Worm (Caenorhabditis elegans) whole organism, L1 larva: ENCODE measurements around the gene clc-11.

ENCODE experiments used
- C04F5.9 ChIP-seq: sonication (generic microtip); optimal IDR thresholded peaks from 2 replicates; lab custom pipeline; 2016; ENCODE audit warnings: missing genetic modification characterization, missing compliant biosample characterization
- Y116A8C.19 ChIP-seq: sonication (generic microtip); optimal IDR thresholded peaks from 2 replicates; lab custom pipeline; 2016; ENCODE audit warnings: missing compliant biosample characterization, missing genetic modification characterization, borderline replicate concordance
- ceh-88 ChIP-seq: fragments of 200-800 bp; sonication (Bioruptor generic); IDR thresholded peaks from 2 replicates; pipeline ENCODE4 v1.3.6; 2022; ENCODE audit warnings: missing genetic modification characterization, missing compliant biosample characterization
- efl-1 ChIP-seq, 4 experiments: fragments of 150-350 bp; optimal IDR thresholded peaks in 3 of 4; peaks in 1 of 4; 1 replicate in 1 of 4; 2 replicates in 3 of 4; lab custom pipeline; 2014; ENCODE audit warnings: missing biosample characterization in 2 of 4, missing genetic modification characterization in 2 of 4, missing genetic modification reagents in 2 of 4
- efl-3 ChIP-seq: fragments of 200-800 bp; sonication (Bioruptor generic); optimal IDR thresholded peaks from 2 replicates; lab custom pipeline; 2018; ENCODE audit warnings: mild to moderate bottlenecking, missing genetic modification characterization, missing compliant biosample characterization
- elt-2 ChIP-seq: sonication (generic microtip); optimal IDR thresholded peaks from 2 replicates; lab custom pipeline; 2016; ENCODE audit warnings: missing genetic modification characterization, mild to moderate bottlenecking, inconsistent platforms, missing compliant biosample characterization, missing genetic modification reagents
- ets-5 ChIP-seq: fragments of 200-800 bp; sonication (Bioruptor generic); IDR thresholded peaks from 2 replicates; pipeline ENCODE4 v1.3.6; 2022; ENCODE audit warnings: missing genetic modification characterization, missing compliant biosample characterization
- fkh-4 ChIP-seq: sonication (generic microtip); optimal IDR thresholded peaks from 2 replicates; lab custom pipeline; 2016; ENCODE audit warnings: missing compliant biosample characterization, missing genetic modification characterization, borderline replicate concordance
- fos-1 ChIP-seq: fragments of 150-350 bp; optimal IDR thresholded peaks from 2 replicates; lab custom pipeline; 2014; ENCODE audit warnings: missing biosample characterization, missing genetic modification characterization
- lin-15B ChIP-seq: fragments of 150-350 bp; sonication (generic microtip); optimal IDR thresholded peaks from 3 replicates; lab custom pipeline; 2014; ENCODE audit warnings: missing biosample characterization, missing genetic modification characterization
- lin-35 ChIP-seq, 2 experiments: fragments of 150-350 bp; optimal IDR thresholded peaks; 2 replicates each; lab custom pipeline; 2014; ENCODE audit warnings: missing biosample characterization in 2 of 2, missing genetic modification characterization in 2 of 2, missing genetic modification reagents in 2 of 2
- lin-39 ChIP-seq: fragments of 150-350 bp; optimal IDR thresholded peaks from 2 replicates; lab custom pipeline; 2014; ENCODE audit warnings: missing biosample characterization, missing genetic modification reagents, missing genetic modification characterization
- lir-3 ChIP-seq: sonication (generic microtip); optimal IDR thresholded peaks from 2 replicates; lab custom pipeline; 2016; ENCODE audit warnings: mild to moderate bottlenecking, missing genetic modification characterization, moderate library complexity, missing compliant biosample characterization; ENCODE audit not compliant: poor library complexity
- lsy-2 ChIP-seq, 2 experiments: fragments of 150-350 bp; optimal IDR thresholded peaks; 2 replicates each; lab custom pipeline; 2014; ENCODE audit warnings: missing biosample characterization in 2 of 2, missing genetic modification characterization in 2 of 2
- mab-9 ChIP-seq: fragments of 200-800 bp; sonication (Bioruptor generic); IDR thresholded peaks from 2 replicates; pipeline ENCODE4 v1.3.6; 2022; ENCODE audit warnings: missing genetic modification reagents, missing genetic modification characterization, missing compliant biosample characterization
- nhr-11 ChIP-seq: fragments of 150-350 bp; optimal IDR thresholded peaks from 2 replicates; lab custom pipeline; 2014; ENCODE audit warnings: missing biosample characterization, missing genetic modification characterization
- nhr-28 ChIP-seq: fragments of 150-350 bp; optimal IDR thresholded peaks from 2 replicates; lab custom pipeline; 2014; ENCODE audit warnings: missing biosample characterization, missing genetic modification characterization
- nhr-85 ChIP-seq: sonication (generic microtip); peaks from one replicate; lab custom pipeline; 2016; ENCODE audit warnings: missing genetic modification characterization, inconsistent platforms, missing compliant biosample characterization
- skn-1 ChIP-seq: fragments of 150-350 bp; optimal IDR thresholded peaks from 2 replicates; lab custom pipeline; 2014; ENCODE audit warnings: missing biosample characterization, missing genetic modification characterization
- sox-4 ChIP-seq: sonication (generic microtip); optimal IDR thresholded peaks from 2 replicates; lab custom pipeline; 2016; ENCODE audit warnings: missing genetic modification characterization, missing compliant biosample characterization
- sptf-1 ChIP-seq: fragments of 150-350 bp; optimal IDR thresholded peaks from 2 replicates; lab custom pipeline; 2014; ENCODE audit warnings: missing biosample characterization, missing genetic modification characterization
- sup-37 ChIP-seq: fragments of 200-800 bp; sonication (Bioruptor generic); optimal IDR thresholded peaks from 2 replicates; lab custom pipeline; 2018; ENCODE audit warnings: mild to moderate bottlenecking, missing genetic modification characterization, missing compliant biosample characterization
- tlp-1 ChIP-seq: fragments of 150-350 bp; optimal IDR thresholded peaks from 2 replicates; lab custom pipeline; 2014; ENCODE audit warnings: missing biosample characterization, missing genetic modification characterization
- unc-62 ChIP-seq: fragments of 150-350 bp; optimal IDR thresholded peaks from 2 replicates; lab custom pipeline; 2014; ENCODE audit warnings: missing biosample characterization, missing genetic modification reagents, missing genetic modification characterization
- unc-98 ChIP-seq: fragments of 200-800 bp; sonication (Bioruptor generic); IDR thresholded peaks from 2 replicates; pipeline ENCODE4 v1.3.6; 2022; ENCODE audit warnings: missing genetic modification characterization, missing compliant biosample characterization
- vab-15 ChIP-seq: sonication (generic microtip); optimal IDR thresholded peaks from 2 replicates; lab custom pipeline; 2017; ENCODE audit warnings: missing genotype, mild to moderate bottlenecking, missing genetic modification characterization, missing compliant biosample characterization
- zag-1 ChIP-seq: fragments of 150-350 bp; optimal IDR thresholded peaks from 2 replicates; lab custom pipeline; 2014; ENCODE audit warnings: missing biosample characterization, missing genetic modification characterization
- ztf-11 ChIP-seq, 2 experiments: sonication (generic microtip); optimal IDR thresholded peaks; 2 replicates each; lab custom pipeline; 2016 to 2017; ENCODE audit warnings: missing genetic modification characterization in 2 of 2, missing biosample characterization in 1 of 2, missing compliant biosample characterization in 1 of 2
- ztf-4 ChIP-seq: fragments of 150-350 bp; optimal IDR thresholded peaks from 2 replicates; lab custom pipeline; 2014; ENCODE audit warnings: missing biosample characterization, missing genetic modification characterization

clc-11 gene

ce11 chrV:16094862-16095261, 44.6 kb downstream of the clc-11 start (continued):
- TF ChIP-seq unc-98 (no peak), C04F5.9 (tag; lab: Kevin White, UChicago) (no peak), fos-1 (tag; lab: Kevin White, UChicago) (no peak), zag-1 (tag; lab: Kevin White, UChicago) (no peak), ceh-88 (no peak), ztf-11 (tag; optimal IDR thresholded peaks at IDR 0.05; lab: Kevin White, UChicago) (no peak), fkh-4 (tag; lab: Kevin White, UChicago) (no peak), ztf-4 (tag; lab: Kevin White, UChicago) (no peak), lin-15B (tag; lab: Kevin White, UChicago) (no peak), skn-1 (tag; lab: Kevin White, UChicago) (peak; percentile 58), lsy-2 (tag; optimal IDR thresholded peaks at IDR 0.05; lab: Kevin White, UChicago) (no peak), elt-2 (tag; lab: Kevin White, UChicago) (no peak), lir-3 (no peak), lin-39 (tag; lab: Kevin White, UChicago) (no peak), nhr-11 (tag; lab: Kevin White, UChicago) (no peak), efl-3 (GFP tag; lab: Kevin White, UChicago) (no peak), lin-35 (GFP tag; optimal IDR thresholded peaks at IDR 0.05; lab: Kevin White, UChicago) (no peak)

ce11 chrV:16094284-16094683, 45.1 kb downstream of the clc-11 start, which contains the start of gene F22B8.7:
Gene F22B8.7 (plus strand): TSS chrV:16094584.
- TF ChIP-seq mab-9 (no peak), lin-35 (GFP tag; optimal IDR thresholded peaks at IDR 0.05; lab: Kevin White, UChicago) (no peak), ets-5 (GFP tag; lab: Robert Waterston, UW) (no peak), tlp-1 (tag; lab: Kevin White, UChicago) (no peak), efl-3 (GFP tag; lab: Kevin White, UChicago) (no peak), lin-15B (tag; lab: Kevin White, UChicago) (no peak), sptf-1 (no peak), sox-4 (tag; lab: Kevin White, UChicago) (no peak), nhr-28 (tag; lab: Kevin White, UChicago) (no peak), fos-1 (tag; lab: Kevin White, UChicago) (no peak), Y116A8C.19 (no peak), nhr-85 (tag; lab: Kevin White, UChicago) (no peak), vab-15 (tag; lab: Kevin White, UChicago) (no peak), unc-62 (no peak)

ce11 chrV:16090685-16091084, 48.7 kb downstream of the clc-11 start, which contains the start of gene F22B8.3:
Gene F22B8.3 (plus strand): TSS chrV:16090985.
- TF ChIP-seq efl-1 (optimal IDR thresholded peaks at IDR 0.05; lab: Kevin White, UChicago) (no peak), efl-1 (GFP tag; optimal IDR thresholded peaks at IDR 0.05 in 1 of 2; lab: Kevin White, UChicago) (peak in 1 of 2 experiments; percentile 58), sup-37 (no peak)
